Worm (Caenorhabditis elegans) whole organism, L1 larva: Measurements from ENCODE around the gene klp-4.

Experiments
- aha-1 ChIP-seq: fragments of 150-350 bp; optimal IDR thresholded peaks from 2 replicates; lab custom pipeline; 2014; ENCODE audit warnings: missing biosample characterization, missing genetic modification characterization
- aly-2 ChIP-seq: fragments of 150-350 bp; optimal IDR thresholded peaks from 2 replicates; lab custom pipeline; 2014; ENCODE audit warnings: missing biosample characterization, missing genetic modification characterization
- ama-1 ChIP-seq: fragments of 150-350 bp; optimal IDR thresholded peaks from 2 replicates; lab custom pipeline; 2014
- blmp-1 ChIP-seq: fragments of 150-350 bp; optimal IDR thresholded peaks from 2 replicates; lab custom pipeline; 2014; ENCODE audit warnings: missing biosample characterization, missing genetic modification characterization
- ceh-82 ChIP-seq, 3 experiments: fragments of 150-350 bp in 1 of 3; sonication (generic microtip) in 2 of 3; optimal IDR thresholded peaks; 2 replicates each; lab custom pipeline; 2014 to 2017; ENCODE audit warnings: missing biosample characterization in 3 of 3, missing genetic modification characterization in 3 of 3
- ceh-88 ChIP-seq: fragments of 200-800 bp; sonication (Bioruptor generic); IDR thresholded peaks from 2 replicates; pipeline ENCODE4 v1.3.6; 2022; ENCODE audit warnings: missing genetic modification characterization, missing compliant biosample characterization
- efl-1 ChIP-seq, 4 experiments: fragments of 150-350 bp; optimal IDR thresholded peaks in 3 of 4; peaks in 1 of 4; 1 replicate in 1 of 4; 2 replicates in 3 of 4; lab custom pipeline; 2014; ENCODE audit warnings: missing biosample characterization in 2 of 4, missing genetic modification characterization in 2 of 4, missing genetic modification reagents in 2 of 4
- efl-3 ChIP-seq: fragments of 200-800 bp; sonication (Bioruptor generic); optimal IDR thresholded peaks from 2 replicates; lab custom pipeline; 2018; ENCODE audit warnings: mild to moderate bottlenecking, missing genetic modification characterization, missing compliant biosample characterization
- egl-27 ChIP-seq, 2 experiments: fragments of 150-350 bp in 1 of 2; sonication (generic microtip); optimal IDR thresholded peaks; 3 replicates each; lab custom pipeline; 2017 to 2018; ENCODE audit warnings: missing biosample characterization in 2 of 2, missing genetic modification characterization in 2 of 2, missing genetic modification reagents in 2 of 2
- elt-2 ChIP-seq: sonication (generic microtip); optimal IDR thresholded peaks from 2 replicates; lab custom pipeline; 2016; ENCODE audit warnings: missing genetic modification characterization, mild to moderate bottlenecking, inconsistent platforms, missing compliant biosample characterization, missing genetic modification reagents
- elt-3 ChIP-seq, 6 experiments: fragments of 150-350 bp in 1 of 6; sonication (generic microtip); optimal IDR thresholded peaks; 2 replicates each; lab custom pipeline; 2017 to 2018; ENCODE audit warnings: missing biosample characterization in 6 of 6, missing genetic modification characterization in 6 of 6, inconsistent platforms in 1 of 6
- ets-5 ChIP-seq: fragments of 200-800 bp; sonication (Bioruptor generic); IDR thresholded peaks from 2 replicates; pipeline ENCODE4 v1.3.6; 2022; ENCODE audit warnings: missing genetic modification characterization, missing compliant biosample characterization
- fkh-10 ChIP-seq: sonication (generic microtip); optimal IDR thresholded peaks from 2 replicates; lab custom pipeline; 2017; ENCODE audit warnings: missing biosample characterization, missing genetic modification reagents, missing genetic modification characterization
- fkh-4 ChIP-seq: sonication (generic microtip); optimal IDR thresholded peaks from 2 replicates; lab custom pipeline; 2016; ENCODE audit warnings: missing compliant biosample characterization, missing genetic modification characterization, borderline replicate concordance
- fkh-8 ChIP-seq: sonication (generic microtip); optimal IDR thresholded peaks from 2 replicates; lab custom pipeline; 2016; ENCODE audit warnings: mild to moderate bottlenecking, missing genetic modification characterization, missing compliant biosample characterization
- grh-1 ChIP-seq: fragments of 200-800 bp; sonication (Bioruptor generic); IDR thresholded peaks from 2 replicates; pipeline ENCODE4 v1.3.6; 2022; ENCODE audit warnings: missing genetic modification reagents, missing genetic modification characterization, missing compliant biosample characterization
- hlh-17 ChIP-seq: fragments of 200-800 bp; sonication (Bioruptor generic); optimal IDR thresholded peaks from 2 replicates; lab custom pipeline; 2018; ENCODE audit warnings: missing genetic modification characterization, mild to moderate bottlenecking, missing compliant biosample characterization, moderate library complexity, borderline replicate concordance
- hpl-2 ChIP-seq: fragments of 150-350 bp; optimal IDR thresholded peaks from 2 replicates; lab custom pipeline; 2014; ENCODE audit warnings: missing biosample characterization, missing genetic modification reagents, missing genetic modification characterization
- irx-1 ChIP-seq: sonication (generic microtip); optimal IDR thresholded peaks from 2 replicates; lab custom pipeline; 2016; ENCODE audit warnings: missing genetic modification characterization, missing compliant biosample characterization
- jun-1 ChIP-seq: fragments of 150-350 bp; optimal IDR thresholded peaks from 2 replicates; lab custom pipeline; 2014; ENCODE audit warnings: missing biosample characterization, missing genetic modification reagents, missing genetic modification characterization
- lin-14 ChIP-seq: fragments of 200-800 bp; sonication (Bioruptor generic); optimal IDR thresholded peaks from 2 replicates; lab custom pipeline; 2018; ENCODE audit warnings: mild to moderate bottlenecking, missing genetic modification characterization, moderate library complexity, missing compliant biosample characterization
- lin-15B ChIP-seq: fragments of 150-350 bp; sonication (generic microtip); optimal IDR thresholded peaks from 3 replicates; lab custom pipeline; 2014; ENCODE audit warnings: missing biosample characterization, missing genetic modification characterization
- lin-35 ChIP-seq, 2 experiments: fragments of 150-350 bp; optimal IDR thresholded peaks; 2 replicates each; lab custom pipeline; 2014; ENCODE audit warnings: missing biosample characterization in 2 of 2, missing genetic modification characterization in 2 of 2, missing genetic modification reagents in 2 of 2
- lin-39 ChIP-seq: fragments of 150-350 bp; optimal IDR thresholded peaks from 2 replicates; lab custom pipeline; 2014; ENCODE audit warnings: missing biosample characterization, missing genetic modification reagents, missing genetic modification characterization
- lsy-2 ChIP-seq, 2 experiments: fragments of 150-350 bp; optimal IDR thresholded peaks; 2 replicates each; lab custom pipeline; 2014; ENCODE audit warnings: missing biosample characterization in 2 of 2, missing genetic modification characterization in 2 of 2
- mab-9 ChIP-seq: fragments of 200-800 bp; sonication (Bioruptor generic); IDR thresholded peaks from 2 replicates; pipeline ENCODE4 v1.3.6; 2022; ENCODE audit warnings: missing genetic modification reagents, missing genetic modification characterization, missing compliant biosample characterization
- mep-1 ChIP-seq: fragments of 150-350 bp; optimal IDR thresholded peaks from 2 replicates; lab custom pipeline; 2014; ENCODE audit warnings: missing biosample characterization, missing genetic modification characterization
- nhr-19 ChIP-seq: fragments of 200-800 bp; sonication (Bioruptor generic); conservative IDR thresholded peaks from 2 replicates; pipeline ENCODE4 v1.3.6; 2022; ENCODE audit warnings: missing genetic modification characterization, missing compliant biosample characterization
- nhr-20 ChIP-seq: sonication (generic microtip); optimal IDR thresholded peaks from 2 replicates; lab custom pipeline; 2016; ENCODE audit warnings: mild to moderate bottlenecking, missing genetic modification characterization, missing compliant biosample characterization
- nhr-237 ChIP-seq: fragments of 150-350 bp; optimal IDR thresholded peaks from 2 replicates; lab custom pipeline; 2014; ENCODE audit warnings: missing biosample characterization, missing genetic modification characterization
- nhr-28 ChIP-seq: fragments of 150-350 bp; optimal IDR thresholded peaks from 2 replicates; lab custom pipeline; 2014; ENCODE audit warnings: missing biosample characterization, missing genetic modification characterization
- nhr-71 ChIP-seq: sonication (generic microtip); optimal IDR thresholded peaks from 2 replicates; lab custom pipeline; 2016; ENCODE audit warnings: mild to moderate bottlenecking, missing genetic modification characterization, moderate library complexity, missing compliant biosample characterization
- nhr-76 ChIP-seq: sonication (generic microtip); optimal IDR thresholded peaks from 2 replicates; lab custom pipeline; 2017; ENCODE audit warnings: missing biosample characterization, missing genetic modification characterization
- nhr-84 ChIP-seq: sonication (generic microtip); optimal IDR thresholded peaks from 2 replicates; lab custom pipeline; 2017; ENCODE audit warnings: missing biosample characterization, missing genetic modification characterization
- nhr-85 ChIP-seq: sonication (generic microtip); peaks from one replicate; lab custom pipeline; 2016; ENCODE audit warnings: missing genetic modification characterization, inconsistent platforms, missing compliant biosample characterization
- nhr-90 ChIP-seq: sonication (generic microtip); optimal IDR thresholded peaks from 2 replicates; lab custom pipeline; 2016; ENCODE audit warnings: mild to moderate bottlenecking, missing genetic modification characterization, missing compliant biosample characterization; ENCODE audit not compliant: poor library complexity
- pag-3 ChIP-seq: sonication (generic microtip); optimal IDR thresholded peaks from 2 replicates; lab custom pipeline; 2017; ENCODE audit warnings: missing genetic modification characterization, mild to moderate bottlenecking, missing compliant biosample characterization, antibody characterized with exemption, borderline replicate concordance; ENCODE audit not compliant: insufficient read depth
- pqm-1 ChIP-seq: sonication (generic microtip); optimal IDR thresholded peaks from 3 replicates; lab custom pipeline; 2017; ENCODE audit warnings: missing biosample characterization, missing genetic modification characterization
- snu-23 ChIP-seq: sonication (generic microtip); optimal IDR thresholded peaks from 2 replicates; lab custom pipeline; 2016; ENCODE audit warnings: missing genetic modification characterization, missing compliant biosample characterization
- sox-4 ChIP-seq: sonication (generic microtip); optimal IDR thresholded peaks from 2 replicates; lab custom pipeline; 2016; ENCODE audit warnings: missing genetic modification characterization, missing compliant biosample characterization
- sptf-1 ChIP-seq: fragments of 150-350 bp; optimal IDR thresholded peaks from 2 replicates; lab custom pipeline; 2014; ENCODE audit warnings: missing biosample characterization, missing genetic modification characterization
- tbx-2 ChIP-seq: sonication (generic microtip); optimal IDR thresholded peaks from 2 replicates; lab custom pipeline; 2016; ENCODE audit warnings: missing genetic modification characterization, missing compliant biosample characterization
- tlp-1 ChIP-seq: fragments of 150-350 bp; optimal IDR thresholded peaks from 2 replicates; lab custom pipeline; 2014; ENCODE audit warnings: missing biosample characterization, missing genetic modification characterization
- unc-130 ChIP-seq: fragments of 150-350 bp; optimal IDR thresholded peaks from 2 replicates; lab custom pipeline; 2017; ENCODE audit warnings: missing biosample characterization, missing genetic modification characterization, inconsistent platforms
- unc-62 ChIP-seq: fragments of 150-350 bp; optimal IDR thresholded peaks from 2 replicates; lab custom pipeline; 2014; ENCODE audit warnings: missing biosample characterization, missing genetic modification reagents, missing genetic modification characterization
- unc-86 ChIP-seq: sonication (generic microtip); optimal IDR thresholded peaks from 2 replicates; lab custom pipeline; 2016; ENCODE audit warnings: missing genetic modification characterization, missing compliant biosample characterization
- ztf-4 ChIP-seq: fragments of 150-350 bp; optimal IDR thresholded peaks from 2 replicates; lab custom pipeline; 2014; ENCODE audit warnings: missing biosample characterization, missing genetic modification characterization

klp-4 gene

ce11 chrX:3165569-3165968 is 12.9 kb downstream of the klp-4 start, which contains the start of gene pfut-1:
TSS of gene pfut-1 (plus strand) at chrX:3165826.
- TF ChIP-seq elt-2 (tag; lab: Kevin White, UChicago) (peak; percentile 23), ets-5 (GFP tag; lab: Robert Waterston, UW) (no peak)

- TF ChIP-seq elt-2 (tag; lab: Kevin White, UChicago): peak; percentile 50
- TF ChIP-seq lin-14 (GFP tag; lab: Kevin White, UChicago): peak; percentile 8
- no peak for TF ChIP-seq lin-39 (tag; lab: Kevin White, UChicago)
- TF ChIP-seq, all 84 proteins: peak for 2
These were observed 14.4 kb downstream of the klp-4 start, which contains the start of gene syx-6 for ce11 chrX:3163972-3164575. TSS of gene syx-6 (plus strand) at chrX:3164525.

ce11 chrX:3159542-3159941 is 19.0 kb downstream of the klp-4 start, which contains the start of gene gcc-1:
TSS of gene gcc-1 (plus strand) at chrX:3159940.
- TF ChIP-seq irx-1 (tag; lab: Kevin White, UChicago): peak; percentile 3
- peak; percentile 59 for TF ChIP-seq nhr-20 (tag; lab: Kevin White, UChicago)
- TF ChIP-seq snu-23 (GFP tag; lab: Kevin White, UChicago): peak; percentile 55
- peak; percentile 16 for TF ChIP-seq unc-86 (tag; lab: Kevin White, UChicago)
- no peak for TF ChIP-seq nhr-237 (tag; lab: Kevin White, UChicago)
- no peak for TF ChIP-seq sptf-1
- peak; percentile 31 for TF ChIP-seq unc-130 (tag; lab: Kevin White, UChicago)
- peak; percentile 90 for TF ChIP-seq grh-1 (GFP tag; lab: Robert Waterston, UW)
- TF ChIP-seq nhr-71: peak; percentile 63
- TF ChIP-seq nhr-28 (tag; lab: Kevin White, UChicago): no peak
- TF ChIP-seq efl-3: no peak
- no peak for TF ChIP-seq ama-1
- TF ChIP-seq tlp-1: no peak
- no peak for TF ChIP-seq lin-15B (tag; lab: Kevin White, UChicago)
- TF ChIP-seq unc-62: no peak
- TF ChIP-seq lin-35 (GFP tag; optimal IDR thresholded peaks at IDR 0.05; lab: Kevin White, UChicago): peak; percentile 11 to 63
- peak in 1 of 6 experiments; percentile 56 for TF ChIP-seq elt-3 (tag; optimal IDR thresholded peaks at IDR 0.05; lab: Kevin White, UChicago)
- no peak for TF ChIP-seq nhr-76 (tag; lab: Kevin White, UChicago)
- no peak for TF ChIP-seq ztf-4 (tag; lab: Kevin White, UChicago)
- TF ChIP-seq nhr-84: no peak
- TF ChIP-seq jun-1 (tag; lab: Kevin White, UChicago): no peak
- peak; percentile 13 for TF ChIP-seq pag-3 (tag; lab: Kevin White, UChicago)
- peak; percentile 19 for TF ChIP-seq fkh-8 (tag; lab: Kevin White, UChicago)
- peak; percentile 5 to 59 for TF ChIP-seq lsy-2 (tag; optimal IDR thresholded peaks at IDR 0.05; lab: Kevin White, UChicago)
- peak; percentile 55 for TF ChIP-seq nhr-90
- no peak for TF ChIP-seq hpl-2
- TF ChIP-seq lin-39 (tag; lab: Kevin White, UChicago): no peak
- no peak for TF ChIP-seq pqm-1
- TF ChIP-seq ceh-88 (GFP tag; lab: Robert Waterston, UW): no peak
- no peak for TF ChIP-seq fkh-4
- no peak for TF ChIP-seq hlh-17 (GFP tag; lab: Kevin White, UChicago)
- TF ChIP-seq mab-9 (GFP tag; lab: Robert Waterston, UW): no peak
- peak in 2 of 3 experiments; percentile 16 to 31 for TF ChIP-seq ceh-82 (tag; optimal IDR thresholded peaks at IDR 0.05; lab: Kevin White, UChicago)
- TF ChIP-seq nhr-85: peak; percentile 84
- peak; percentile 10 for TF ChIP-seq mep-1 (tag; lab: Kevin White, UChicago)
- no peak for TF ChIP-seq aly-2 (tag; lab: Kevin White, UChicago)
- TF ChIP-seq tbx-2 (tag; lab: Kevin White, UChicago): peak; percentile 51
- no peak for TF ChIP-seq egl-27 (tag; optimal IDR thresholded peaks at IDR 0.05; lab: Kevin White, UChicago)
- no peak for TF ChIP-seq sox-4 (tag; lab: Kevin White, UChicago)
- TF ChIP-seq blmp-1: peak; percentile 75
- TF ChIP-seq nhr-19 (GFP tag; lab: Robert Waterston, UW): peak; percentile 42; the same call in 1 of the 2 replicates
- TF ChIP-seq efl-1 (optimal IDR thresholded peaks at IDR 0.05; lab: Kevin White, UChicago): peak; percentile 20 to 31
- TF ChIP-seq efl-1 (GFP tag; optimal IDR thresholded peaks at IDR 0.05 in 1 of 2; lab: Kevin White, UChicago): peak; percentile 16 to 34
- TF ChIP-seq fkh-10 (GFP tag; lab: Kevin White, UChicago): no peak
- no peak for TF ChIP-seq aha-1
